Fruit fly (Drosophila melanogaster) whole organism, embryonic: ENCODE measurements around the gene Ir94a.

Experiments used
- Antp ChIP-seq: fragments of 200-800 bp; sonication (Bioruptor generic); optimal IDR thresholded peaks from 3 replicates; lab custom pipeline; 2016; ENCODE audit warnings: missing biosample characterization, missing genetic modification characterization
- Atf3 ChIP-seq: fragments of 200-800 bp; sonication (Bioruptor generic); optimal IDR thresholded peaks from 3 replicates; lab custom pipeline; 2016; ENCODE audit warnings: missing biosample characterization, missing genetic modification characterization
- CG10209 ChIP-seq: fragments of 200-800 bp; sonication (Bioruptor generic); optimal IDR thresholded peaks from 3 replicates; lab custom pipeline; 2017; ENCODE audit warnings: missing biosample characterization, mild to moderate bottlenecking, missing genetic modification characterization, missing genetic modification reagents
- CG1024 ChIP-seq: fragments of 200-800 bp; sonication (Bioruptor generic); IDR thresholded peaks from 2 replicates; pipeline ENCODE4 v1.3.6; 2022; ENCODE audit warnings: missing biosample characterization, missing genetic modification characterization
- CG10654 ChIP-seq: fragments of 200-800 bp; sonication (Bioruptor generic); optimal IDR thresholded peaks from 2 replicates; lab custom pipeline; 2016; ENCODE audit warnings: missing biosample characterization, missing genetic modification characterization
- CG12659 ChIP-seq: fragments of 200-800 bp; sonication (Bioruptor generic); optimal IDR thresholded peaks from 3 replicates; lab custom pipeline; 2017; ENCODE audit warnings: mild to moderate bottlenecking, missing biosample characterization, missing genetic modification reagents, missing genetic modification characterization
- CG15514 ChIP-seq: fragments of 200-800 bp; sonication (Bioruptor generic); optimal IDR thresholded peaks from 3 replicates; lab custom pipeline; 2017; ENCODE audit warnings: missing biosample characterization, missing genetic modification characterization, mild to moderate bottlenecking, moderate library complexity, missing genetic modification reagents
- CG17359 ChIP-seq: fragments of 200-800 bp; sonication (Bioruptor generic); optimal IDR thresholded peaks from 3 replicates; lab custom pipeline; 2018; ENCODE audit warnings: missing biosample characterization, mild to moderate bottlenecking, missing genetic modification characterization, moderate library complexity
- CG17568 ChIP-seq: fragments of 200-800 bp; sonication (Bioruptor generic); optimal IDR thresholded peaks from 2 replicates; lab custom pipeline; 2018; ENCODE audit warnings: missing biosample characterization, mild to moderate bottlenecking, missing genetic modification characterization, moderate library complexity
- CG17912 ChIP-seq: fragments of 200-800 bp; sonication (Bioruptor generic); optimal IDR thresholded peaks from 2 replicates; lab custom pipeline; 2018; ENCODE audit warnings: missing biosample characterization, mild to moderate bottlenecking, missing genetic modification characterization
- CG18619 ChIP-seq: fragments of 200-800 bp; sonication (Bioruptor generic); optimal IDR thresholded peaks from 3 replicates; lab custom pipeline; 2017; ENCODE audit warnings: missing biosample characterization, mild to moderate bottlenecking, missing genetic modification characterization
- CG2678 ChIP-seq: fragments of 200-800 bp; sonication (Bioruptor generic); optimal IDR thresholded peaks from 3 replicates; lab custom pipeline; 2019; ENCODE audit warnings: missing biosample characterization, mild to moderate bottlenecking, missing genetic modification characterization, moderate library complexity
- CG32532 ChIP-seq: fragments of 200-800 bp; sonication (Bioruptor generic); IDR thresholded peaks from 2 replicates; pipeline ENCODE4 v1.3.6; 2022; ENCODE audit warnings: missing biosample characterization, missing genetic modification characterization
- CG4328 ChIP-seq: fragments of 200-800 bp; sonication (Bioruptor generic); optimal IDR thresholded peaks from 3 replicates; lab custom pipeline; 2017; ENCODE audit warnings: missing biosample characterization, missing genetic modification reagents, missing genetic modification characterization
- CG6689 ChIP-seq: fragments of 200-800 bp; sonication (Bioruptor generic); IDR thresholded peaks from 2 replicates; pipeline ENCODE4 v1.3.6; 2022; ENCODE audit warnings: missing biosample characterization, missing genetic modification characterization
- CG7271 ChIP-seq: fragments of 200-800 bp; sonication (Bioruptor generic); optimal IDR thresholded peaks from 2 replicates; lab custom pipeline; 2018; ENCODE audit warnings: missing biosample characterization, mild to moderate bottlenecking, missing genetic modification characterization, moderate library complexity
- CG7556 ChIP-seq: fragments of 200-800 bp; sonication (Bioruptor generic); optimal IDR thresholded peaks from 2 replicates; lab custom pipeline; 2017; ENCODE audit warnings: missing biosample characterization, mild to moderate bottlenecking, missing genetic modification characterization
- CG7987 ChIP-seq: fragments of 200-800 bp; sonication (Bioruptor generic); optimal IDR thresholded peaks from 2 replicates; lab custom pipeline; 2018; ENCODE audit warnings: missing biosample characterization, mild to moderate bottlenecking, missing genetic modification characterization, moderate library complexity
- CG8290 ChIP-seq, 3 experiments: fragments of 200-800 bp; sonication (Bioruptor generic); optimal IDR thresholded peaks; 2 replicates each; lab custom pipeline; 2016 to 2019; ENCODE audit warnings: missing biosample characterization in 3 of 3, missing genetic modification characterization in 3 of 3, mild to moderate bottlenecking in 2 of 3, moderate library complexity in 1 of 3
- CG9932 ChIP-seq: fragments of 200-800 bp; sonication (Bioruptor generic); IDR thresholded peaks from 2 replicates; pipeline ENCODE4 v1.3.6; 2022; ENCODE audit warnings: missing biosample characterization, missing genetic modification characterization
- Doc3 ChIP-seq: fragments of 200-800 bp; sonication (Bioruptor generic); IDR thresholded peaks from 3 replicates; pipeline ENCODE4 v1.3.6; 2022; ENCODE audit warnings: missing biosample characterization, missing genetic modification characterization; ENCODE audit not compliant: partially characterized antibody
- Drgx ChIP-seq: fragments of 200-800 bp; sonication (Bioruptor generic); IDR thresholded peaks from 2 replicates; pipeline ENCODE4 v1.3.6; 2022; ENCODE audit warnings: missing biosample characterization, missing genetic modification characterization
- H15 ChIP-seq: fragments of 200-800 bp; sonication (Bioruptor generic); IDR thresholded peaks from 3 replicates; pipeline ENCODE4 v1.3.6; 2022; ENCODE audit warnings: missing biosample characterization, missing genetic modification characterization
- HLH3B ChIP-seq: fragments of 200-800 bp; sonication (Bioruptor generic); IDR thresholded peaks from 2 replicates; pipeline ENCODE4 v1.3.6; 2022; ENCODE audit warnings: missing biosample characterization, missing genetic modification characterization
- Hr39 ChIP-seq: fragments of >200 bp; optimal IDR thresholded peaks from 2 replicates; lab custom pipeline; 2017
- Sin3A ChIP-seq: fragments of >200 bp; optimal IDR thresholded peaks from 2 replicates; lab custom pipeline; 2018
- Six4 ChIP-seq: fragments of 200-800 bp; sonication (Bioruptor generic); optimal IDR thresholded peaks from 2 replicates; lab custom pipeline; 2016; ENCODE audit warnings: missing biosample characterization, missing genetic modification characterization
- Sry-β ChIP-seq: fragments of 200-800 bp; sonication (Bioruptor generic); optimal IDR thresholded peaks from 2 replicates; lab custom pipeline; 2018; ENCODE audit warnings: missing biosample characterization, mild to moderate bottlenecking, missing genetic modification characterization, moderate library complexity
- Ssrp ChIP-seq: fragments of 200-800 bp; sonication (Bioruptor generic); optimal IDR thresholded peaks from 2 replicates; lab custom pipeline; 2018; ENCODE audit warnings: missing biosample characterization, mild to moderate bottlenecking, missing genetic modification characterization, moderate library complexity
- abd-A ChIP-seq: fragments of 200-800 bp; sonication (Bioruptor generic); optimal IDR thresholded peaks from 3 replicates; lab custom pipeline; 2019; ENCODE audit warnings: missing biosample characterization, mild to moderate bottlenecking, missing genetic modification characterization, moderate library complexity
- corto ChIP-seq: fragments of 200-800 bp; sonication (Bioruptor generic); optimal IDR thresholded peaks from 2 replicates; lab custom pipeline; 2016; ENCODE audit warnings: missing biosample characterization, mild to moderate bottlenecking, missing genetic modification characterization, moderate library complexity
- crp ChIP-seq, 2 experiments: fragments of 200-800 bp; sonication (Bioruptor generic); optimal IDR thresholded peaks; 2 replicates in 1 of 2; 3 replicates in 1 of 2; lab custom pipeline; 2017; ENCODE audit warnings: missing biosample characterization in 2 of 2, missing genetic modification characterization in 2 of 2, mild to moderate bottlenecking in 1 of 2, moderate library complexity in 1 of 2
- ftz-f1 ChIP-seq: fragments of 200-800 bp; sonication (Bioruptor generic); optimal IDR thresholded peaks from 2 replicates; lab custom pipeline; 2016; ENCODE audit warnings: missing biosample characterization, missing genetic modification characterization
- her ChIP-seq: fragments of 200-800 bp; sonication (Bioruptor generic); optimal IDR thresholded peaks from 2 replicates; lab custom pipeline; 2016; ENCODE audit warnings: missing biosample characterization, missing genetic modification characterization
- jing ChIP-seq: fragments of 200-800 bp; sonication (Bioruptor generic); optimal IDR thresholded peaks from 2 replicates; lab custom pipeline; 2018; ENCODE audit warnings: missing biosample characterization, mild to moderate bottlenecking, missing genetic modification characterization
- ken ChIP-seq: fragments of 200-800 bp; sonication (Bioruptor generic); IDR thresholded peaks from 3 replicates; pipeline ENCODE4 v1.3.6; 2022; ENCODE audit warnings: missing biosample characterization, missing genetic modification characterization
- lab ChIP-seq: fragments of 200-800 bp; sonication (Bioruptor generic); optimal IDR thresholded peaks from 3 replicates; lab custom pipeline; 2017; ENCODE audit warnings: missing biosample characterization, missing genetic modification characterization, mild to moderate bottlenecking, moderate library complexity, missing genetic modification reagents
- lmd ChIP-seq: fragments of 200-800 bp; sonication (Bioruptor generic); IDR thresholded peaks from 2 replicates; pipeline ENCODE4 v1.3.6; 2022; ENCODE audit warnings: missing biosample characterization, missing genetic modification characterization
- prd ChIP-seq, 3 experiments: fragments of >200 bp in 2 of 3; fragments of 200-800 bp in 1 of 3; sonication (Bioruptor generic) in 1 of 3; optimal IDR thresholded peaks in 2 of 3; IDR thresholded peaks in 1 of 3; 2 replicates in 2 of 3; 3 replicates in 1 of 3; pipeline versions ENCODE4 v1.3.6 to Lab custom; 2017 to 2022; ENCODE audit warnings: missing biosample characterization in 1 of 3, missing genetic modification characterization in 1 of 3
- pzg ChIP-seq: fragments of 200-800 bp; sonication (Bioruptor generic); optimal IDR thresholded peaks from 3 replicates; lab custom pipeline; 2018; ENCODE audit warnings: missing biosample characterization, mild to moderate bottlenecking, missing genetic modification characterization, moderate library complexity
- seq ChIP-seq: fragments of 200-800 bp; sonication (Bioruptor generic); IDR thresholded peaks from 2 replicates; pipeline ENCODE4 v1.3.6; 2022; ENCODE audit warnings: missing biosample characterization, missing genetic modification characterization
- sima ChIP-seq: fragments of 200-800 bp; sonication (Bioruptor generic); optimal IDR thresholded peaks from 2 replicates; lab custom pipeline; 2016; ENCODE audit warnings: missing biosample characterization, missing genetic modification characterization
- sna ChIP-seq: fragments of 200-800 bp; sonication (Bioruptor generic); IDR thresholded peaks from 2 replicates; pipeline ENCODE4 v1.3.6; 2022; ENCODE audit warnings: missing biosample characterization, missing genetic modification characterization; ENCODE audit not compliant: partially characterized antibody
- tap ChIP-seq: fragments of 200-800 bp; optimal IDR thresholded peaks from 3 replicates; lab custom pipeline; 2019; ENCODE audit warnings: missing biosample characterization, mild to moderate bottlenecking, missing genetic modification characterization, moderate library complexity
- tup ChIP-seq: fragments of 200-800 bp; sonication (Bioruptor generic); optimal IDR thresholded peaks from 2 replicates; lab custom pipeline; 2016; ENCODE audit warnings: missing biosample characterization, mild to moderate bottlenecking, missing genetic modification characterization, moderate library complexity
- vnd ChIP-seq: fragments of 200-800 bp; sonication (Bioruptor generic); IDR thresholded peaks from 3 replicates; pipeline ENCODE4 v1.3.6; 2022; ENCODE audit warnings: missing biosample characterization, missing genetic modification characterization; ENCODE audit not compliant: partially characterized antibody
- wek ChIP-seq: fragments of 200-800 bp; sonication (Bioruptor generic); optimal IDR thresholded peaks from 3 replicates; lab custom pipeline; 2018; ENCODE audit warnings: missing biosample characterization, mild to moderate bottlenecking, missing genetic modification characterization, moderate library complexity

The Ir94a gene

DNA sequence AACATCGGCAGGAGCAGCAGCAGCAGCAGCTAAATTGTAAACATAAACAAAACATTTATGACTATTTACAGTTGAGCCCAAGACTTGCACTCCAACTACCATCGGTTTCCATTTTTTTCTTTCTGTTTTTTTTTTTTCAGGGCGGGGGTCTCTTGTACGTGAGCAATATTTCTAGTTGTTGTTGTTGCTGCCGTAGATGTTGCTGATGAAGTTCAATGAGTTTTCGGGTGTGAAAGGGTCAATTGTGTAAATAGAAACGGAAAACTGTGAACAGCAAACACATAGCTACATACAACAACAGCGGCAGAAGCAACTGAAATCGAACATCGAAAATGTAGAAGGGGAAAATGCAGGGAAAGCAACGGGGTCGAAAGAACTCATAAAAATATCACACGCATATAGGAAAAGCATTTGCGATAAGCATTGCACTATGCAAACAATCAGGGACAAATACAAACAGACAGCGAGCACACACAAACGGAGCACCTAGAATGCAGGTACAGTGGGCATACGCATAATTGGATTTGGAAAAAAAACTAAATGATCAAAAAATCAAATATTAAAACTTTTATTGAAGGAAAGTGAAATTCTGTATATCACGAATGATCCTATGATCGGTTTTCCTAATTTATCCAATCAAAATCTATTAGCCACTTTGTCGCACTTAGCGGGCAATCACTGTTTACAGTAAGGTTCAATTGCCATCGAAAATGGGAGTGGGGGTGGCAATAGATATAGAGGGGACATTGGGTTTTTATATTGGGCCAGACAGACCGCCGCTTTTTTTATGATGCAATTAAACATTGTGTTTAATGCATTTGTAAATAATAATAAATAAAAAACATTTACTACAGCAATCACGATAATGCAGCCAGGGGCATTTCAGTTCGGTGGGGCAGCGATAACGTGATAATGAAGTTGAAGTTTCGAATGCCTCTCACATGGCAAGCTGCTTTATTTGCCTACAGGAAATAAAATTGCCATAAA, 32.5 kb downstream of the Ir94a start (continued):
- peak; percentile 84 for TF ChIP-seq Drgx
- peak; percentile 17 for TF ChIP-seq CG4328 (GFP tag; lab: Kevin White, UChicago)
- TF ChIP-seq tap (tag; lab: Kevin White, UChicago) = peak; percentile 67
- peak; percentile 47; the same call in 1 of the 2 replicates for TF ChIP-seq CG32532 (GFP tag; lab: Robert Waterston, UW)
- peak; percentile 66 for TF ChIP-seq jing
- no peak for TF ChIP-seq CG9932
- TF ChIP-seq pzg (GFP tag; lab: Kevin White, UChicago) = no peak
- TF ChIP-seq CG7556 (GFP tag; lab: Kevin White, UChicago) = peak; percentile 73
- peak; percentile 56 for TF ChIP-seq lab (GFP tag; lab: Kevin White, UChicago)
- peak; percentile 78 for TF ChIP-seq Six4 (GFP tag; lab: Kevin White, UChicago)
- no peak for TF ChIP-seq Doc3
- peak; percentile 85 for TF ChIP-seq CG1024
- peak; percentile 2 for TF ChIP-seq CG7271
- TF ChIP-seq sima (GFP tag; lab: Kevin White, UChicago) = peak; percentile 46
- TF ChIP-seq CG10654 (GFP tag; lab: Kevin White, UChicago) = peak; percentile 63
- no peak for TF ChIP-seq ftz-f1 (GFP tag; lab: Kevin White, UChicago)
- peak; percentile 65 for TF ChIP-seq Atf3
- peak; percentile 75 for TF ChIP-seq Ssrp (tag; lab: Kevin White, UChicago)
- TF ChIP-seq vnd (GFP tag; lab: Robert Waterston, UW) = no peak
- peak; percentile 49 for TF ChIP-seq CG8290 (GFP tag; optimal IDR thresholded peaks at IDR 0.05; lab: Kevin White, UChicago)
- peak in 1 of 2 experiments; percentile 65 for TF ChIP-seq CG8290 (tag; optimal IDR thresholded peaks at IDR 0.05; lab: Kevin White, UChicago)
- TF ChIP-seq corto = no peak
- TF ChIP-seq her (GFP tag; lab: Kevin White, UChicago) = peak; percentile 37
- peak; percentile 51 for TF ChIP-seq CG10209 (GFP tag; lab: Kevin White, UChicago)
- TF ChIP-seq tup (GFP tag; lab: Kevin White, UChicago) = peak; percentile 46
- TF ChIP-seq ken (GFP tag; lab: Robert Waterston, UW) = peak; percentile 83
- TF ChIP-seq CG12659 (GFP tag; lab: Kevin White, UChicago) = peak; percentile 37
- TF ChIP-seq abd-A (tag; lab: Kevin White, UChicago) = no peak
- no peak for TF ChIP-seq crp (GFP tag; optimal IDR thresholded peaks at IDR 0.05; lab: Kevin White, UChicago)
- peak; percentile 85 for TF ChIP-seq CG6689
- peak; percentile 84 for TF ChIP-seq HLH3B (GFP tag; lab: Robert Waterston, UW)
- TF ChIP-seq CG7987 (GFP tag; lab: Kevin White, UChicago) = peak; percentile 45
- no peak for TF ChIP-seq prd (optimal IDR thresholded peaks at IDR 0.05; lab: Kevin White, UChicago)
- TF ChIP-seq prd (GFP tag; IDR thresholded peaks at IDR 0.05; lab: Robert Waterston, UW) = peak; percentile 95
- TF ChIP-seq seq (GFP tag; lab: Robert Waterston, UW) = no peak
- TF ChIP-seq wek = no peak
- no peak for TF ChIP-seq CG17912 (GFP tag; lab: Kevin White, UChicago)
- no peak for TF ChIP-seq CG15514 (GFP tag; lab: Kevin White, UChicago)
- peak; percentile 21 for TF ChIP-seq Sry-β (GFP tag; lab: Kevin White, UChicago)
- TF ChIP-seq CG2678 (tag; lab: Kevin White, UChicago) = peak; percentile 80
- no peak for TF ChIP-seq Hr39 (lab: Kevin White, UChicago)
- TF ChIP-seq sna (GFP tag; lab: Robert Waterston, UW) = no peak
- TF ChIP-seq H15 = peak; percentile 85
- no peak for TF ChIP-seq Sin3A (lab: Kevin White, UChicago)
- peak; percentile 75 for TF ChIP-seq CG17359 (tag; lab: Kevin White, UChicago)
- TF ChIP-seq CG17568 (GFP tag; lab: Kevin White, UChicago) = peak; percentile 42
- peak; percentile 83 for TF ChIP-seq lmd (GFP tag; lab: Robert Waterston, UW)
- TF ChIP-seq CG18619 = peak; percentile 30
- peak; percentile 76 for TF ChIP-seq Antp (GFP tag; lab: Kevin White, UChicago)
